Worm (Caenorhabditis elegans): ENCODE data around the gene pink-1.

DNA sequence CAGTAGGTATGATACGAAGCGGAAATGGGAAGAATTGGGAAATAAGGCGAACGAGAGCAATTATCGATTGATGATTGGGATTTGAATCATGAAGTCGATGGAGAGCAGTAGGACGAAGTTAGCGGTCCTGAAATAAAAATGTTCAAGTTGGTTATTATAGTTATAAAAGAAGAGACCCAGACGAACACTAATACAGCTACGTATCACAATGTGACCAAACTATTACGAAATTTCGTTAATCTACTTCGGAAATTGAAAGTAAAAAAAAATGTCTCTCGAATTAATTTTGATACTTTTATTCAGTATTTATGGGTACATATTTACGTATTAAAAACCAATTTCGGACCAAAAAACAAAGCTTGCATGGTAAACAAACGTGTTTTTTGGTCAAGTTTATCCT lies 31.0 kb upstream of the pink-1 start:
- TF ChIP-seq ztf-16 (tag; optimal IDR thresholded peaks at IDR 0.05) (no peak), hlh-30 (tag; optimal IDR thresholded peaks at IDR 0.05; ENCODE audit: insufficient read depth) (no peak), K09A11.1 (tag; optimal IDR thresholded peaks at IDR 0.05; ENCODE audit: insufficient read depth) (no peak), C38D4.7 (GFP tag; optimal IDR thresholded peaks at IDR 0.05) (no peak), ama-1 (optimal IDR thresholded peaks at IDR 0.05) (no peak), F13H6.1 (tag; optimal IDR thresholded peaks at IDR 0.05) (no peak), che-1 (tag; optimal IDR thresholded peaks at IDR 0.05) (no peak)
